Worm (Caenorhabditis elegans): ENCODE measurements around the gene pab-2.

Gene pab-2

ce11 chrX:13511796-13512195, 15.4 kb downstream of the pab-2 start (continued):
- peak; percentile 37 to 89 for TF ChIP-seq daf-16 (GFP tag; optimal IDR thresholded peaks at IDR 0.05)
- peak; percentile 65 for TF ChIP-seq daf-16 (tag; optimal IDR thresholded peaks at IDR 0.05)
- TF ChIP-seq nhr-102 (tag; optimal IDR thresholded peaks at IDR 0.05) = peak; percentile 68
- peak; percentile 26 for TF ChIP-seq F37D6.2 (tag; optimal IDR thresholded peaks at IDR 0.05)
- TF ChIP-seq nhr-6 (tag; optimal IDR thresholded peaks at IDR 0.05) = peak; percentile 55
- peak; percentile 71 for TF ChIP-seq lir-3 (tag; optimal IDR thresholded peaks at IDR 0.05)
- TF ChIP-seq hlh-11 (tag; optimal IDR thresholded peaks at IDR 0.05) = peak; percentile 55
- no peak for TF ChIP-seq saeg-2 (GFP tag; IDR thresholded peaks at IDR 0.05)

- TF ChIP-seq unc-62 (GFP tag; optimal IDR thresholded peaks at IDR 0.05 in 1 of 2) (peak in 1 of 2 experiments; percentile 40), unc-62 (tag; optimal IDR thresholded peaks at IDR 0.05) (no peak), spr-1 (tag; optimal IDR thresholded peaks at IDR 0.05) (no peak)
These were observed 16.2 kb downstream of the pab-2 start, which contains the start of gene col-185 for ce11 chrX:13510997-13511396. TSS of gene col-185 (minus strand) at chrX:13511097.

DNA sequence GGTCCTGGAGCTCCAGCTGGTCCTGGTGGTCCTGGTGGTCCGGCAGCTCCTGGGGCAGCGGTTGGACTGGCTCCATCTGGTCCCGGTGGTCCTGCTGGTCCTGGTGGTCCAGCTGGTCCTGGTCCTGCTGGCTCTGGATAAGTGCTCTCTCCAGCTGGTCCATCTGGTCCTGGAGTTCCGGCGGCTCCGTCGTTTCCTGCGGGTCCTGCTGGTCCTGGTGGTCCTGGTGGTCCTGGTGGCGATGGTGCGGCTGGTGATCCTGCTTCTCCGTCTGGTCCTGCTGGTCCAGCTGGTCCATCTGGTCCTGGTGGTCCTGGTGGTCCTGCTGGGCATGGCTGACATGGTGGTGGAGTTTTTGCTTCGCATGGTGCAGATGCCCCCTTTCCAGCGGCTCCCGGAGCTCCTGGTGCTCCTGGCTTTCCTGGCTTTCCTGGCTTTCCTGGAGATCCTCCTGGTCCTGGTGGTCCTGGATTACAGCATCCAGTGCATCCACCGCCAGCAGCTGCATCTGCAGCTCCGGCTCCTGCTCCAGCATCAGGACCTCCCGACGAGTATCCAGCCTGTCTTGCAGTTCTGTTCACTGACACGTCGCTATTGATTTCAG, 16.9 kb downstream of the pab-2 start:
- TF ChIP-seq zfp-3 (GFP tag; conservative IDR thresholded peaks at IDR 0.05) (no peak), set-16 (GFP tag; IDR thresholded peaks at IDR 0.05) (peak; percentile 98), egl-43 (GFP tag; IDR thresholded peaks at IDR 0.05) (peak; percentile 65; the same call in 1 of the 2 replicates), zip-2 (tag; optimal IDR thresholded peaks at IDR 0.05) (no peak), lin-15B (tag; optimal IDR thresholded peaks at IDR 0.05) (no peak), ctbp-1 (GFP tag; IDR thresholded peaks at IDR 0.05) (no peak)

- TF ChIP-seq lin-1 (GFP tag; IDR thresholded peaks at IDR 0.05) (no peak), sdz-12 (GFP tag; optimal IDR thresholded peaks at IDR 0.05) (no peak)
These were observed 20.0 kb downstream of the pab-2 start, which contains the start of gene H06A10.1 for ce11 chrX:13507233-13507632. TSS of gene H06A10.1 (plus strand) at chrX:13507533.

- TF ChIP-seq R02D3.7 (tag; optimal IDR thresholded peaks at IDR 0.05) (no peak), pqm-1 (tag; optimal IDR thresholded peaks at IDR 0.05) (no peak), D1046.2 (GFP tag; IDR thresholded peaks at IDR 0.05) (no peak), dmd-8 (GFP tag; IDR thresholded peaks at IDR 0.05) (no peak), lsy-2 (tag; optimal IDR thresholded peaks at IDR 0.05) (no peak), Y48G9A.11 (GFP tag; IDR thresholded peaks at IDR 0.05) (no peak), mes-2 (tag; optimal IDR thresholded peaks at IDR 0.05; ENCODE audit: poor library complexity, severe bottlenecking) (no peak), mxl-3 (GFP tag; optimal IDR thresholded peaks at IDR 0.05) (no peak), jun-1 (tag; optimal IDR thresholded peaks at IDR 0.05) (no peak), hlh-30 (tag; optimal IDR thresholded peaks at IDR 0.05; ENCODE audit: insufficient read depth) (no peak), ceh-32 (tag; optimal IDR thresholded peaks at IDR 0.05; ENCODE audit: poor library complexity) (no peak), zip-2 (tag; optimal IDR thresholded peaks at IDR 0.05) (no peak), F26F4.8 (GFP tag; conservative IDR thresholded peaks at IDR 0.05) (no peak), nhr-111 (GFP tag; optimal IDR thresholded peaks at IDR 0.05) (no peak), madf-5 (GFP tag; IDR thresholded peaks at IDR 0.05) (no peak), snpc-4 (tag; optimal IDR thresholded peaks at IDR 0.05) (no peak), fos-1 (tag; optimal IDR thresholded peaks at IDR 0.05) (no peak), mdt-29 (GFP tag; IDR thresholded peaks at IDR 0.05) (no peak), nhr-237 (tag; optimal IDR thresholded peaks at IDR 0.05) (no peak), aha-1 (tag) (no peak)
These were observed 20.7 kb downstream of the pab-2 start for ce11 chrX:13506493-13506892.
